Fruit fly (Drosophila melanogaster) whole organism, larva: ENCODE results near the gene kz.

ENCODE experiments used
- noc ChIP-seq: fragments of 200-800 bp; sonication (Bioruptor generic); optimal IDR thresholded peaks from 3 replicates; lab custom pipeline; 2019; ENCODE audit warnings: missing biosample characterization, mild to moderate bottlenecking, missing genetic modification characterization, moderate library complexity

kz gene

DNA sequence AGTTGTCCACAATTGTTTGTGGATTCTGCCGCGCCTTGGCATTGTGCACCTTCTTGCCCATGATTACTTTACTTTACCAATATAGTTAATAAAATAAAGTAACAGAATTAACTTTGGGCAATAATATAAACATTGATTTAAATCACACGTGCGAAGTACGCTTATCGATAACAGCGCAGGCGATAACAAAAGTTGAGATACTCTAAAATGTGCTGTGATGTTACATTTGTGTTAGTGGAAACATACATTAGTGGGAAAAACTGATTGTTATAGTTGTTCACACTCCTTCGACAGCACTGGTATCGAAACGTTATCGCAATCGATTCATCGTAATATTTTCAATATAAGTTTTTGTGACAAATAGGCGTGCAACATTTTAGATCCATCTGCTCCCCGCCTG lies at the start of gene kz:
Gene kz, minus strand, starts transcription at position 194 of the 400 bp plus-strand sequence.
- TF ChIP-seq noc: no peak

DNA sequence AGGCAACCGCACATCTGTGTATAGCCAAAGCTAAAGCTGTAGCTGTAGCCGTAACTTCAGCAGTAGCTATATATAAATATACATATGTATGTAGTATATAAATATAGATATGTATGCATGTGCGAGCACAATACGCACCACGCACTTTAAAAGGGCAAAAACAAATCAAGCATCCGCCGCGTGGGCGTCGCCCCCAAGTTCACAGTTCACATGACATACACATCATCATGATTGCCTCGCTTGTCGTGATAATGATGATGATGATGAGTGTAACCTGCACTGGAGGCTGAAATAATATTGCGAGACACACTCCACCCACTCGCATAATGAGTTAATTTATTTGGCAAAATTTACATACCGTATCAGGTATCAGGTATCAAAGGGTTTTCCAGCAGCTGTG lies 49.2 kb upstream of the kz start:
- no peak for TF ChIP-seq noc

DNA sequence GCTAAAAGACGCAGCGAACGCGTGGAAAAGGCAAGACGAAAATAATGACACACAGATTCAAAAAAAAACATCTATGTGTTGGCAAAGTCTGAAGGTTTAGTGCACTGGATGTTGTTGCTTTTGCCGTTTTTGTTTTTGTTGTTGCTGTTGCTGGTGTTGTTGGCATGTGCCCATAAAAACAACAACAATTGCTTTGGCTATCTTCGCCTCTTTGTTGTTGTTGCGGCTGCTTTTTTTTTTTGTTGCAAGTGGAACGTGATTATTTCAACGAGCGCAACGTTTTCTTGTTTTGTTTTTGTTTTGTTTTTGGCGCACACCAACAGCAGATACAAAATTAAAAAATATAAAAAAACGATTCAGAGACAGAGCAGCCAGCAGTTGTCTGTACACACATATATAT lies 47.3 kb upstream of the kz start:
- TF ChIP-seq noc: no peak

DNA sequence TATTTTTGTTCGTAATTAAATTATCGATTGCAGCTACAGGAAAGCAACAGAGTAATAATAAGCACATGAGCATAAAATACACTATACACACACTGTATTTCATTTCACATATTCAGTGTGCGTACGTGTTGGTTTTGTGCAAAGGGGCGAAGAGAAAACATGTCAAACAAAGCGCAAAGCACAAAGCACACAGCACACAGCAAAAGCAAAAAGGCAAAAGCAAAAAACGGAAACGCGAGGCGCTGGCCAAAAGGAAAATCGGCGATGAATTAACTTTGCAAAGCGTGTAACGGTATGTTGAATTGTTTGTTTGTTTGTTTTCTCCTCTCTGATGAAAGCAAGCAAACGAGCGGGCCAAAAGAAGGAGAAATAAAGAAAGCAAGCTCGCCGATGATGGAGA lies 46.5 kb upstream of the kz start:
- TF ChIP-seq noc: no peak

DNA sequence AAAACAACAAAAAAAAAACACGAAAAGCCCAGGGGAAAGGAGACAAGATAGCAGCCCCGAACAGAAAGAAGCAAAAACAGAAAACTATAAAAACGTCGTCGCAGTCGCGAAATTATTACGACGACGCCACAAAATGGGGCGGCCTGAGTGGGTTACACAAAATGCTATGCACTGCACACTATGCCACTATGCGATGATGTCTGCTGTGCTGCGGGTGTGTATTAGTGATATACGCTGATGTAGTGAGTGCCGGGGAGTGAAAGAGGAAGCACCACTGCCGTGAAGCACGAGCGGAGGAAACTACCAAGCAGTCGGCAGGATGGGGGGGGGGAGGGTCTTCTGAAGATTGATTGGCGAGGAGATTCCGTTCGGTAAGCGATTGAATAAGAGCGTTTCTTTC lies 45.1 kb upstream of the kz start:
- no peak for TF ChIP-seq noc

DNA sequence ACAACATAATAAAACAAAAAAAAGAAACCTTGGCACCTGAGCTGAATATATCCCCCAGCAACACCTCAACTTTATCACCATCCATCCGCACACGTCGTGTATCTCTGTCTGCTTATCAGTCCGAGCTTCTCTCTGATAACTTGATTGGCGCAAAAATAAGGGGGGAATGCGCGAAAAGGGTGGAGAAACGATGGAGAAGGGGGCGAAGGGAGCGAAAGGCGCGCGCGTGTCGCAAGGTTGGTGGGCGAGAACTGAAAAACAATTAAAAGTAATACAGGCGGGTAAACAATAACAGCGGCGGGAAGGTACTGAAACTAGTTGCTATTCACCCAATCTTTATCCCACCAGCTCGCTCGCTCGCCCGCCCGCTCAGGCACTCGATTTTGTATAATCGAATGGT lies 44.4 kb upstream of the kz start:
- peak; percentile 34 for TF ChIP-seq noc

DNA sequence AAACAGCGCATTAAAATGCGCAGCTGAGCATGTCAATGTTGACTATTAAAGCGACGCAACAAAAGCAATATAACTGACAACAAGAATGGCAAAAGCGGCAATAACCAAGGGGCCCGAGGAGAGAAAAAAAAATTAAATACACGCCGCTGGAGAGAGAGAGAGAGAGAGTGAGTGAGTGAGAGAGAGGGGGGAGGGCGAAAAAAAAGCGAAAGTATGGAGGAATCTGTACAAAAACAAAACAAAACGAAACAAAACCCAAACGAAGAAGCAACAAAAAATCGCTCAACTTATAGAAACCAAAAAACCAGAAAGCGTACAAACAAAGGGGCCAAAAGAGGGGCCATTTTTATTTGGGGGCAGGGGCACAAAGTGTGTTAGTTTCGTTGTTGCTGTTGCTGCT lies 41.6 kb upstream of the kz start:
- no peak for TF ChIP-seq noc

DNA sequence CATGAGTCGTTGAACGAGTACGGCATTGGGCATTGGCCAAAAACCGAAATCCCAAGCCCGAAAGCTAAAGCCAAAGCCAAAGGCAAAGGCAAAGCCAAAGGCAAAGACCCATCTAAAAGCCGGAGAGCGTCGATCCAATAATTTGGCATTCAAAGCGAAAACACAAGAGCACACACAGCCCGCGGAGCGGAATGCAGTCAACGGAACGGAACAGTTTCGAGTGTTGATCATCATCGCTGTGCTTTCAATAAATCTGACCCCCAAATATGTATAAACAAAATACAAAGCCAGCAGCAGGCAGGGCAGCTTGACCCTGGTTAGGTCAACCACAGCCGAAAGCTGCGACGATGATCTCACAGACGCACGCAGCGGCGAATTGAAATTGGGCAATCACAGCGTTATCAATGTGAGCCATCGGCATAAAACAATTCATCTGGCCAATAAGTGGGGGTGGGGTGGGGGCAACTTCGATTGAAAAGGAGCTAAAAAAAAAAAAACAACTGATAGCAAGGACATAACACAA lies 37.0 kb upstream of the kz start:
- no peak for TF ChIP-seq noc

DNA sequence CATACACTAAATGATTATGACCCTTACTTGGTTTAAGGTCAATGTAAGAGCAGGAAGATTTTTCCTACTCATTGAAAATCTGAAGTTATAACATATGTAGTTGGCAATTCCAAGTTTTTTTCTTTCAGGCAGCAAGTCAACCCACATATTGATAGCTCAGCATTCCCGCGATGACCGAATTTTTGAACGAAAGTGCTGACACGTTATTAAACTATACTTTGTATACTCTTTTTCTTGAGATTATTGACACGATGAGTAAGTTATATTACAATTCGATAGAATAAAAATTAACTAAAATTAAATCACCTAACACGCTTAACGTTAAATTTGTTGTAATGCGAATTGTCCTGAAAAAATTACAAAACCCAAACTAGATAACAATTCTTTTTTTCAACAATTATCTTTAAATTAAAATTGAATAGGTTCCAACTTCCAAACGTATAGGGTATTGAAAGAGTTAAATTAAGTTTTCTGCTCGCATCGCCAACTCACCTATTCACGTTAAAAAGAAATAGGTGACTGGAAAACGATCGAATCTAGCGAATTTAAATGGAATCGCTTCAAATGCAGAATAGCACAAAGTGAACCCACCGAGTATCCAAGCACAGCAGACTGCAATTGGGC lies 33.5 kb upstream of the kz start, which contains the start of gene Vml:
Gene Vml, plus strand, starts transcription at position 574 of the 624 bp plus-strand sequence.
- no peak for TF ChIP-seq noc

DNA sequence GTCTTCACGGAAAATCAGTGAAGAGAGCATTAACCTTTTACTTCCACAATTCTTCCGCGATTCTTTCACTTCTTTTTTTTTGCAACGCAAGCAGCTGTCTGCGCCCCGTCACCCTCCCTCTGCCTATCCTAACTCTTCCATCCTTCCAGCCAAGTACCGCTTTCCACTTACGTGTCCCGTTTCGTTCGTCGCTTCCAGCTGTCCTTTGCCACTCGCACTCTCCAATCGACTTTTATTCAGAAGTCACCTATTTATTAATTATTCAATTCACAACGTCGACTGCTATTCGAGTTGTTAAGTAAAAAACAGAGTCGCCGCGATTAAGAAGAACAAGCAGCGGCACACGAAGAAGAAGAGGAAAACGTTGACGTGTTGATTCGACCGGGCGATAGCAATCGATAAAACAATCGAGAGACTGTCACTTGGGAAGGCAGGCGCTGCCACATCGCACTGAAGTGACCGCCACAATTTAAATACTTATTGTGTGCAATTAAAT lies 32.9 kb upstream of the kz start, which contains the start of gene Grp170:
Gene Grp170, minus strand, starts transcription at position 365 of the 496 bp plus-strand sequence.
- TF ChIP-seq noc: peak; percentile 32

DNA sequence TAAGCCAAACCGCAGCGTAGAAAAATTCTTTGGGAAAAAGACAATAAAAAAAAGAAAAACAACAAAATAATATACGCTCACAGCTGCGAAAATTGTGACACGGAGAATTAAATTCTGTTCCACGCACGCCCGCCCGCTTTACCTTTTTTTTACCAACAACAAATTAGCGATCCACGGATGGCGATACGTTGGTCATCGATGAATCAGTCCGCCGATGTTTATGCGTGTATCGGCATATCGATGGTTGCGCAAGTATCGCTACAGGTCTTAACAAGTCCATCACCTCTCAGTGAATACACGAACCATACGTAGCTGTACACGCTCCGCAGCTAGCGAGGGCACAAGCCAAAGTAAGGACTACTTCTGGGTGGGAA lies 28.7 kb upstream of the kz start, which contains the start of gene CG2924:
Gene CG2924, minus strand, starts transcription at position 205 of the 374 bp plus-strand sequence.
- TF ChIP-seq noc: peak; percentile 10

DNA sequence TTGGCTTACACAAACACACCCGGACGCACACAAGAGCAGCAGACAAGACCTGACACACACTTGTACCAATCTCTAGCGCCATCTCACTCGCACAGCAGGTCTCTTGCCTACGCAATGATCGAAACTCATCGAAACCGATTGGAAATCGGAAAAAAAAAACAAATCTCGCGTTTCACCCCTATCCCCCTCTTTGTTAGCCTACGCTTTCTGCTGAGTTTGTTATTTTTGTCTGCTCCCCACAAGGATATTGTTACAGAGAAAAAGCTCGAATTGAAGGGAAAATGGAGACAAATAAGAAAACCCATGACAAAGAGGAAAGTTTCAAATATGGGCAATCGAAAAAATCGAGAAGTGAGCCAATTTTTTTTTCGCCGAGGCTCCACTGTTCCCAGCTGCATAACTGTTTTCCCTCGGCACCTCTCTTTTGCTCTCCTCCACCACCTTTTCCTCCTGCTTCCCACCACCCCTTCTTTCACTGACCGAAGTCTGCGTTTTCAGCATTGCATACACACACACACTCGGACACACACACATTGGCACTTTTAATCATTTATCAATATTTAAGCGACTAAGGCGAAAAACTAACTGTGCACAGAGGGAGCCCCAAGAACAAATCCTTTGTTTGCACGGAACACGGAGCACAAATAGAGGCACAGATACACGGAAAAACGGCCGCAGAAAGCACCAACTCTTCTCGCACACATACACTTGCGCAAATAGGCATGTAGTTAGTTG lies 28.2 kb upstream of the kz start:
- TF ChIP-seq noc: no peak

DNA sequence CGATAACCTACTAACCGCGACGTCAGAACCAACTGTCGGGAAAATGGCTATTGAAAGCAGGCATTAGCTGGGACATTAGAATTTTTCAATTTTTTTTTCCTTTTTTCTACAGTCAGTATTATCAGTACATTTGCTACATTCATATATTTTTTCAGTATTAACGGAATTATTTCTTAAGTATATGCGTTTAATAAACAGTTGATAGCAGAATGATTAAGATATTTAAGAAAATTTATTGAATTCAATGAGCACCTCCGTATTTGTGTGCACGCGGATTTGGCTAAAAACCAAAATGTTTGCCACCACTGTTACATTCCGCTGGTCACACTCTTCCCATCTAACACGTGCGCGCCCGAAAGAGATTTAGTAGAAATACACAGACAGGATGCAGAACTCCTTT lies 20.7 kb upstream of the kz start, which contains the start of the genes temp and CG3071:
Gene temp, minus strand, starts transcription at position 5 of the 400 bp plus-strand sequence.
Gene CG3071, plus strand, starts transcription at position 327 of the 400 bp plus-strand sequence.
- peak; percentile 75 for TF ChIP-seq noc

DNA sequence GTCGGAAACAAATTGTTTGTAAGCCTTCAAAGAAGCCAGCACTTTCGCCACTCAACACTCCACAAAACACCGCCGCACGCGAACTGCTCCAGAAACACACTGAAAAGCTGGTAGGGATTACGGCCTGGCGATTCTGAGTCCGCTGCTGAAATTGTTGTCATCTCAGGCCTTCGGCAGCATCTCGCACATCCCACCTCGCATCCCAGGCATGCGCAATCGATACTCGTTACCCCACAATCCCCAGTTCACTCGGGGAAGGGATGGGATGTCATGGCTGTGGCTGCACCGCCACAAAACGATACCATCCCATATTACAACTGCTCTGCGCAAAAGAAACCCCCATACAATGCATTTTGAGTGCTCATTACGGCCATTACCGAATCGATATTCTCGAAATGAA lies 17.9 kb upstream of the kz start, which contains the start of gene CG3078:
Gene CG3078, minus strand, starts transcription at position 101 of the 400 bp plus-strand sequence.
- TF ChIP-seq noc: no peak

DNA sequence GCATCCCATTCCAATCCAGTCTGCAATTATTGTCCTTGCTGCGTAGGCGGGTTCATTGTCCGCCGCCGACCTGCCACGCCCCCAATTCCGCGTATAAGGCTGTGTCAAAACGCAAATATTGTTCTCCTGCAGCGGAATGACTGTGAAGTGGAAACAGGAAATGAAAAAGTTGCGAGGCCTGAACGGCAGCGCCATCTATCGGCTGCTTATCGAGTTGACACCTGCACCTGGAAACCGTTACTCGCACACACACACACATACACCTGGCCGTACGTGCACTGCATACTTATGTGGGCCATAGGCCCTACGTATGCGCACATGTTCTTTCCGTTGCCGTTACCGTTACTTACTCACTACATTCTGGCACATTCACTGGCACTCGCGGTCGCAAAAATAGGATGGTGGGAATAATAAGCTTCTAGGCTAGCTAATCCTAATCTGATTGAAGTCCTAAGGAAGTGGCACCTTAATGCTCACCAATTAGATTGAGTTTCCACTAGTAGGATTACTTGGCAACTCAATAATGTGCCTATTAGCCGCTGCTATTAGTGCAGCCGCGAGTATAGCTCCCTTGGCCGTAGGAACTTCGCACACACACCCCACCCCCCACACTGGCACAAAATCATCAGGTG lies 16.9 kb upstream of the kz start:
- no peak for TF ChIP-seq noc

DNA sequence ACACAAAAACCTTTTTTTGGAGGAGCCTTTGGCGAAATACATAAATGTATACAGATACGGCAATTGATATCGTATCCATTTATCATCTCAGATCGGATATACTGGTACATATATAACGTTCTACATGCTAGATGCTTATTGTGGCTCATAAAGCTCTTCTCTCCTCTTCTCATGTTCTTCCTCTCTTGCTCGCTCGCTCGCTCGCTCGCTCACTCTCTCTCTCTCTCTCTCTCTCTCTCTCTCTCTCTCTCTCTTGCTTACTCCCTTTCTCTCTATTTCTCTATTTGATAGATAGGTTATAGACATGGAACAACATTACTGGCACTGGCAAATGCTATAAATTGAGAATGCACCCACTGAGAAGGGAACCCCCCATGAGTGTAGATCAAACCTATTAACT lies 13.2 kb upstream of the kz start:
- no peak for TF ChIP-seq noc

DNA sequence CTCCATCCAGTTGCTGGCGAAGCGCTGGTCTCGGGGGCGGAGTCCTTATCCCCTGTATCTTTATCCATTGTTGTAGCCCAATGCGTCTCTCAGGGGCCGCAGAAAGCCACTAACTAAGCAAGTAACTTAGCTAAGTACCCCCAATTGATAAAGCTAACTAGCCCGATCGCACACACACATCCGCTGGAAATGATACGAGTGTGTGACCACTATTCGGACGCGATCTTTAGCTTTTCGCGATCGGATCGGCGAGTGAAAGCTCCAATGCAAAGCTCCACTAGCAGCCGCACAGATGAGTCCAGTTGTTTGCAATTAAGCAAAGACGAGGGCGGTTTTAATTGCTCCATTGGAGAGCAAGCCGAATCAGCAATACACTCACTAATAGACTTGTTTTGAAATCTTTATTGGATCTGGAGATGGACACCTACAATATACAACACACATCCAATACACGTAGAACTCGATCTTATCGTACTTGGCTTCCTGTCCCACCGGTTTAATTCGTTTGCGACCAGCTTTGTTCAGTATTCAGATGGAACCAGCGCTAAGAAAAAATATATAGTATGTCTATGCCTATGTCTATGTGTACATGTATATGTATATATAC lies 12.3 kb upstream of the kz start, which contains the start of gene CG3091:
Gene CG3091, minus strand, starts transcription at position 178 of the 607 bp plus-strand sequence.
- no peak for TF ChIP-seq noc
